Fruit fly (Drosophila melanogaster) whole organism, embryonic: Measurements from ENCODE around the gene Cyp1.
A peak's percentile ranks its signal among the peaks of the same experiment; 100 is the strongest.

Source experiments
- Atf-2 ChIP-seq: fragments of 200-800 bp; sonication (Bioruptor generic); optimal IDR thresholded peaks from 2 replicates; lab custom pipeline; 2016; ENCODE audit warnings: missing biosample characterization, missing genetic modification characterization
- Awh ChIP-seq: fragments of 200-800 bp; sonication (Bioruptor generic); IDR thresholded peaks from 2 replicates; pipeline ENCODE4, ENCODE4 v1.3.6; 2022; ENCODE audit warnings: missing biosample characterization, missing genetic modification characterization
- B-H1 ChIP-seq: fragments of 200-800 bp; sonication (Bioruptor generic); IDR thresholded peaks from 3 replicates; pipeline ENCODE4 v1.3.6; 2022; ENCODE audit warnings: missing biosample characterization, missing genetic modification characterization
- CG10267 ChIP-seq: fragments of 200-800 bp; sonication (Bioruptor generic); optimal IDR thresholded peaks from 2 replicates; lab custom pipeline; 2018; ENCODE audit warnings: missing biosample characterization, mild to moderate bottlenecking, missing genetic modification characterization, moderate library complexity
- CG11696 ChIP-seq: fragments of 200-800 bp; sonication (Bioruptor generic); IDR thresholded peaks from 2 replicates; pipeline ENCODE4 v1.3.6; 2022; ENCODE audit warnings: missing biosample characterization, missing genetic modification characterization
- CG16863 ChIP-seq: fragments of 200-800 bp; sonication (Bioruptor generic); optimal IDR thresholded peaks from 3 replicates; lab custom pipeline; 2016; ENCODE audit warnings: missing biosample characterization, missing genetic modification characterization
- CG2199 ChIP-seq: fragments of 200-800 bp; sonication (Bioruptor generic); IDR thresholded peaks from 3 replicates; pipeline ENCODE4 v1.3.6; 2022; ENCODE audit warnings: missing biosample characterization, missing genetic modification characterization
- CG30403 ChIP-seq: fragments of 200-800 bp; sonication (Bioruptor generic); optimal IDR thresholded peaks from 3 replicates; lab custom pipeline; 2016; ENCODE audit warnings: missing biosample characterization, missing genetic modification characterization
- CG31224 ChIP-seq: fragments of 200-800 bp; sonication (Bioruptor generic); IDR thresholded peaks from 2 replicates; pipeline ENCODE4 v1.3.6; 2022; ENCODE audit warnings: missing biosample characterization, missing genetic modification characterization
- CG31388 ChIP-seq: fragments of 200-800 bp; sonication (Bioruptor generic); optimal IDR thresholded peaks from 2 replicates; lab custom pipeline; 2016; ENCODE audit warnings: missing biosample characterization, missing genetic modification characterization
- CG34422 ChIP-seq: fragments of 200-800 bp; sonication (Bioruptor generic); IDR thresholded peaks from 3 replicates; pipeline ENCODE4 v1.3.6; 2022; ENCODE audit warnings: missing biosample characterization, missing genetic modification characterization
- CG4360 ChIP-seq: fragments of 200-800 bp; sonication (Bioruptor generic); IDR thresholded peaks from 2 replicates; pipeline ENCODE4 v1.3.6; 2022; ENCODE audit warnings: missing biosample characterization, missing genetic modification characterization
- CG4820 ChIP-seq: fragments of 200-800 bp; sonication (Bioruptor generic); optimal IDR thresholded peaks from 3 replicates; lab custom pipeline; 2016; ENCODE audit warnings: missing biosample characterization, missing genetic modification characterization
- CG5245 ChIP-seq: fragments of 200-800 bp; sonication (Bioruptor generic); optimal IDR thresholded peaks from 3 replicates; lab custom pipeline; 2016; ENCODE audit warnings: missing biosample characterization, missing genetic modification characterization
- CG5953 ChIP-seq: fragments of 200-800 bp; sonication (Bioruptor generic); IDR thresholded peaks from 2 replicates; pipeline ENCODE4 v1.3.6; 2022; ENCODE audit warnings: missing biosample characterization, missing genetic modification characterization
- CG6272 ChIP-seq: fragments of 200-800 bp; sonication (Bioruptor generic); IDR thresholded peaks from 2 replicates; pipeline ENCODE4 v1.3.6; 2022; ENCODE audit warnings: missing biosample characterization, missing genetic modification characterization
- CkIIα-i1 ChIP-seq: fragments of 200-800 bp; sonication (Bioruptor generic); IDR thresholded peaks from 2 replicates; pipeline ENCODE4 v1.3.6; 2022; ENCODE audit warnings: missing biosample characterization, missing genetic modification characterization
- Doc3 ChIP-seq: fragments of 200-800 bp; sonication (Bioruptor generic); IDR thresholded peaks from 3 replicates; pipeline ENCODE4 v1.3.6; 2022; ENCODE audit warnings: missing biosample characterization, missing genetic modification characterization; ENCODE audit not compliant: partially characterized antibody
- Drgx ChIP-seq: fragments of 200-800 bp; sonication (Bioruptor generic); IDR thresholded peaks from 2 replicates; pipeline ENCODE4 v1.3.6; 2022; ENCODE audit warnings: missing biosample characterization, missing genetic modification characterization
- Ets65A ChIP-seq: fragments of 200-800 bp; sonication (Bioruptor generic); peaks from one replicate; lab custom pipeline; 2016; ENCODE audit warnings: missing biosample characterization, missing genetic modification characterization
- H15 ChIP-seq: fragments of 200-800 bp; sonication (Bioruptor generic); IDR thresholded peaks from 3 replicates; pipeline ENCODE4 v1.3.6; 2022; ENCODE audit warnings: missing biosample characterization, missing genetic modification characterization
- HHEX ChIP-seq: fragments of 200-800 bp; sonication (Bioruptor generic); optimal IDR thresholded peaks from 3 replicates; lab custom pipeline; 2017; ENCODE audit warnings: missing biosample characterization, mild to moderate bottlenecking, missing genetic modification characterization, missing genetic modification reagents
- HLH3B ChIP-seq: fragments of 200-800 bp; sonication (Bioruptor generic); IDR thresholded peaks from 2 replicates; pipeline ENCODE4 v1.3.6; 2022; ENCODE audit warnings: missing biosample characterization, missing genetic modification characterization
- Hand ChIP-seq: fragments of 200-800 bp; sonication (Bioruptor generic); optimal IDR thresholded peaks from 2 replicates; lab custom pipeline; 2017; ENCODE audit warnings: mild to moderate bottlenecking, missing biosample characterization, missing genetic modification reagents, missing genetic modification characterization
- HmgD ChIP-seq: fragments of 200-800 bp; sonication (Bioruptor generic); optimal IDR thresholded peaks from 3 replicates; lab custom pipeline; 2016; ENCODE audit warnings: missing biosample characterization, missing genetic modification characterization
- Hmx ChIP-seq: fragments of 200-800 bp; sonication (Bioruptor generic); optimal IDR thresholded peaks from 2 replicates; lab custom pipeline; 2016; ENCODE audit warnings: missing biosample characterization, missing genetic modification characterization
- MTF-1 ChIP-seq: fragments of 200-800 bp; sonication (Bioruptor generic); optimal IDR thresholded peaks from 2 replicates; lab custom pipeline; 2018; ENCODE audit warnings: missing biosample characterization, mild to moderate bottlenecking, missing genetic modification characterization, borderline replicate concordance
- NFAT ChIP-seq: fragments of 200-800 bp; sonication (Bioruptor generic); IDR thresholded peaks from 2 replicates; pipeline ENCODE4 v1.3.6; 2022; ENCODE audit warnings: missing biosample characterization, missing genetic modification characterization
- Pdp1 ChIP-seq, 2 experiments: fragments of 200-800 bp; sonication (Bioruptor generic); optimal IDR thresholded peaks; 3 replicates each; lab custom pipeline; 2016; ENCODE audit warnings: missing biosample characterization in 2 of 2, missing genetic modification characterization in 2 of 2, mild to moderate bottlenecking in 1 of 2, moderate library complexity in 1 of 2
- Spps ChIP-seq: fragments of 200-800 bp; sonication (Bioruptor generic); optimal IDR thresholded peaks from 2 replicates; lab custom pipeline; 2018; ENCODE audit warnings: missing biosample characterization, mild to moderate bottlenecking, missing genetic modification characterization
- Sry-β ChIP-seq: fragments of 200-800 bp; sonication (Bioruptor generic); optimal IDR thresholded peaks from 2 replicates; lab custom pipeline; 2018; ENCODE audit warnings: missing biosample characterization, mild to moderate bottlenecking, missing genetic modification characterization, moderate library complexity
- ap ChIP-seq: fragments of 200-800 bp; sonication (Bioruptor generic); IDR thresholded peaks from 2 replicates; pipeline ENCODE4 v1.3.6; 2022; ENCODE audit warnings: missing biosample characterization, missing genetic modification characterization
- ase ChIP-seq: fragments of 200-800 bp; sonication (Bioruptor generic); IDR thresholded peaks from 3 replicates; pipeline ENCODE4 v1.3.6; 2022; ENCODE audit warnings: missing biosample characterization, missing genetic modification characterization
- cad ChIP-seq: fragments of >200 bp; optimal IDR thresholded peaks from 2 replicates; lab custom pipeline; 2017; ENCODE audit warnings: missing biosample characterization, missing genetic modification characterization
- cato ChIP-seq: fragments of 200-800 bp; sonication (Bioruptor generic); optimal IDR thresholded peaks from 2 replicates; lab custom pipeline; 2016; ENCODE audit warnings: missing biosample characterization, missing genetic modification characterization, borderline replicate concordance
- cwo ChIP-seq: fragments of 200-800 bp; sonication (Bioruptor generic); optimal IDR thresholded peaks from 3 replicates; lab custom pipeline; 2017; ENCODE audit warnings: missing biosample characterization, missing genetic modification characterization, mild to moderate bottlenecking, moderate library complexity, missing genetic modification reagents
- dpn ChIP-seq, 2 experiments: fragments of 200-800 bp; sonication (Bioruptor generic); optimal IDR thresholded peaks; 3 replicates each; lab custom pipeline; 2016; ENCODE audit warnings: missing biosample characterization in 2 of 2, missing genetic modification characterization in 2 of 2
- gcm2 ChIP-seq: fragments of 200-800 bp; sonication (Bioruptor generic); optimal IDR thresholded peaks from 2 replicates; lab custom pipeline; 2016; ENCODE audit warnings: missing biosample characterization, missing genetic modification characterization
- her ChIP-seq: fragments of 200-800 bp; sonication (Bioruptor generic); optimal IDR thresholded peaks from 2 replicates; lab custom pipeline; 2016; ENCODE audit warnings: missing biosample characterization, missing genetic modification characterization
- jing ChIP-seq: fragments of 200-800 bp; sonication (Bioruptor generic); optimal IDR thresholded peaks from 2 replicates; lab custom pipeline; 2018; ENCODE audit warnings: missing biosample characterization, mild to moderate bottlenecking, missing genetic modification characterization
- nau ChIP-seq: fragments of 200-800 bp; sonication (Bioruptor generic); optimal IDR thresholded peaks from 3 replicates; lab custom pipeline; 2017; ENCODE audit warnings: missing biosample characterization, mild to moderate bottlenecking, missing genetic modification characterization, missing genetic modification reagents
- nom ChIP-seq: fragments of 200-800 bp; sonication (Bioruptor generic); optimal IDR thresholded peaks from 2 replicates; lab custom pipeline; 2017; ENCODE audit warnings: missing biosample characterization, missing genetic modification characterization, mild to moderate bottlenecking, moderate library complexity, missing genetic modification reagents
- pnt ChIP-seq: fragments of 200-800 bp; sonication (Bioruptor generic); optimal IDR thresholded peaks from 3 replicates; lab custom pipeline; 2016; ENCODE audit warnings: missing biosample characterization, missing genetic modification characterization
- prd ChIP-seq, 3 experiments: fragments of >200 bp in 2 of 3; fragments of 200-800 bp in 1 of 3; sonication (Bioruptor generic) in 1 of 3; optimal IDR thresholded peaks in 2 of 3; IDR thresholded peaks in 1 of 3; 2 replicates in 2 of 3; 3 replicates in 1 of 3; pipeline versions ENCODE4 v1.3.6 to Lab custom; 2017 to 2022; ENCODE audit warnings: missing biosample characterization in 1 of 3, missing genetic modification characterization in 1 of 3
- sd ChIP-seq: fragments of 200-800 bp; sonication (Bioruptor generic); optimal IDR thresholded peaks from 3 replicates; lab custom pipeline; 2018; ENCODE audit warnings: missing biosample characterization, mild to moderate bottlenecking, missing genetic modification characterization, moderate library complexity
- sima ChIP-seq: fragments of 200-800 bp; sonication (Bioruptor generic); optimal IDR thresholded peaks from 2 replicates; lab custom pipeline; 2016; ENCODE audit warnings: missing biosample characterization, missing genetic modification characterization
- sisA ChIP-seq: fragments of 200-800 bp; sonication (Bioruptor generic); IDR thresholded peaks from 2 replicates; pipeline ENCODE4 v1.3.6; 2022; ENCODE audit warnings: missing biosample characterization, missing genetic modification characterization
- tgo ChIP-seq: fragments of 200-800 bp; sonication (Bioruptor generic); IDR thresholded peaks from 3 replicates; pipeline ENCODE4 v1.3.6; 2022; ENCODE audit warnings: missing biosample characterization, missing genetic modification characterization
- trem ChIP-seq: fragments of 200-800 bp; optimal IDR thresholded peaks from 3 replicates; lab custom pipeline; 2019; ENCODE audit warnings: missing biosample characterization, mild to moderate bottlenecking, missing genetic modification characterization, moderate library complexity
- trh ChIP-seq: fragments of 200-800 bp; sonication (Bioruptor generic); optimal IDR thresholded peaks from 2 replicates; lab custom pipeline; 2016; ENCODE audit warnings: missing biosample characterization, missing genetic modification characterization

Cyp1 gene

dm6 chrX:16335107-16335642 is 15.0 kb upstream of the Cyp1 start (continued):
- TF ChIP-seq Spps (tag; lab: Kevin White, UChicago) (no peak), jing (GFP tag; lab: Kevin White, UChicago) (no peak), CG5953 (GFP tag; lab: Robert Waterston, UW) (peak; percentile 64), CG5245 (GFP tag; lab: Kevin White, UChicago) (peak; percentile 38), sisA (GFP tag; lab: Robert Waterston, UW) (peak; percentile 70), gcm2 (peak; percentile 68), prd (optimal IDR thresholded peaks at IDR 0.05; lab: Kevin White, UChicago) (no peak), prd (GFP tag; IDR thresholded peaks at IDR 0.05; lab: Robert Waterston, UW) (peak; percentile 78), HHEX (peak; percentile 68), Drgx (GFP tag; lab: Robert Waterston, UW) (peak; percentile 88), trh (GFP tag; lab: Kevin White, UChicago) (peak; percentile 52), CG4360 (GFP tag; lab: Robert Waterston, UW) (0 out of 2 replicates have a peak, but pooled peaks have one; percentile 38), H15 (GFP tag; lab: Robert Waterston, UW) (peak; percentile 72), Doc3 (GFP tag; lab: Robert Waterston, UW) (no peak), Ets65A (GFP tag; lab: Kevin White, UChicago) (peak; percentile 93), Awh (GFP tag; lab: Robert Waterston, UW) (peak; percentile 73), trem (tag; lab: Kevin White, UChicago) (peak; percentile 31), Hand (peak; percentile 57), cwo (GFP tag; lab: Kevin White, UChicago) (peak; percentile 59), tgo (GFP tag; lab: Robert Waterston, UW) (peak; percentile 73), Pdp1 (GFP tag; optimal IDR thresholded peaks at IDR 0.05; lab: Kevin White, UChicago) (peak; percentile 76 to 84), CG2199 (GFP tag; lab: Robert Waterston, UW) (no peak), CG10267 (tag; lab: Kevin White, UChicago) (peak; percentile 25), pnt (GFP tag; lab: Kevin White, UChicago) (peak; percentile 43), Sry-β (GFP tag; lab: Kevin White, UChicago) (no peak), cato (no peak), CG34422 (GFP tag; lab: Robert Waterston, UW) (peak; percentile 84), CG30403 (GFP tag; lab: Kevin White, UChicago) (peak; percentile 80), CkIIα-i1 (GFP tag; lab: Robert Waterston, UW) (no peak), CG11696 (GFP tag; lab: Robert Waterston, UW) (peak; percentile 64; the same call in 1 of the 2 replicates), ase (peak; percentile 75), CG31388 (GFP tag; lab: Kevin White, UChicago) (no peak), CG6272 (peak; percentile 53), CG31224 (GFP tag; lab: Robert Waterston, UW) (peak; percentile 61; the same call in 1 of the 2 replicates), sima (GFP tag; lab: Kevin White, UChicago) (peak; percentile 39), her (peak; percentile 60), nau (GFP tag; lab: Kevin White, UChicago) (peak; percentile 38), sd (tag; lab: Kevin White, UChicago) (no peak), Atf-2 (peak; percentile 71), HmgD (peak; percentile 6), dpn (GFP tag; optimal IDR thresholded peaks at IDR 0.05; lab: Kevin White, UChicago) (peak; percentile 73 to 80), ap (GFP tag; lab: Robert Waterston, UW) (peak; percentile 63), NFAT (peak; percentile 79), CG16863 (GFP tag; lab: Kevin White, UChicago) (peak; percentile 66), Hmx (GFP tag; lab: Kevin White, UChicago) (peak; percentile 65), CG4820 (GFP tag; lab: Kevin White, UChicago) (peak; percentile 56), HLH3B (GFP tag; lab: Robert Waterston, UW) (peak; percentile 76), nom (GFP tag; lab: Kevin White, UChicago) (peak; percentile 46), cad (GFP tag; lab: Kevin White, UChicago) (no peak), B-H1 (peak; percentile 75; the same call in 2 of the 3 replicates), MTF-1 (GFP tag; lab: Kevin White, UChicago) (peak; percentile 12)
